Worm (Caenorhabditis elegans) whole organism, late embryonic: Measurements from ENCODE around the gene ttr-9.

Source experiments
- dmd-4 ChIP-seq: sonication (generic microtip); optimal IDR thresholded peaks from 2 replicates; lab custom pipeline; 2016; ENCODE audit warnings: borderline replicate concordance, missing genetic modification characterization, missing compliant biosample characterization
- elt-2 ChIP-seq: sonication (generic microtip); optimal IDR thresholded peaks from 2 replicates; lab custom pipeline; 2016; ENCODE audit warnings: missing genetic modification reagents, missing genetic modification characterization, missing compliant biosample characterization
- npax-4 ChIP-seq: sonication (generic microtip); optimal IDR thresholded peaks from 2 replicates; lab custom pipeline; 2016; ENCODE audit warnings: missing genetic modification characterization, missing compliant biosample characterization
- pha-2 ChIP-seq: sonication (generic microtip); optimal IDR thresholded peaks from 2 replicates; lab custom pipeline; 2017; ENCODE audit warnings: mild to moderate bottlenecking, missing genetic modification characterization, missing compliant biosample characterization
- sox-2 ChIP-seq: fragments of 200-800 bp; sonication (Bioruptor generic); IDR thresholded peaks from 2 replicates; pipeline ENCODE4 v1.3.6; 2022; ENCODE audit warnings: missing genetic modification reagents, missing genetic modification characterization, missing compliant biosample characterization
- sox-4 ChIP-seq: sonication (generic microtip); optimal IDR thresholded peaks from 2 replicates; lab custom pipeline; 2017; ENCODE audit warnings: mild to moderate bottlenecking, missing genetic modification characterization, inconsistent platforms, missing compliant biosample characterization
- ttx-3 ChIP-seq: sonication (generic microtip); optimal IDR thresholded peaks from 2 replicates; lab custom pipeline; 2016; ENCODE audit warnings: missing genetic modification reagents, missing genetic modification characterization, missing compliant biosample characterization

ce11 chrIV:9527002-9527401, 20.9 kb upstream of the ttr-9 start:
- TF ChIP-seq dmd-4 (tag; lab: Kevin White, UChicago) (no peak), sox-4 (tag; lab: Kevin White, UChicago) (no peak), ttx-3 (tag; lab: Kevin White, UChicago) (no peak), elt-2 (tag; lab: Kevin White, UChicago) (no peak), pha-2 (no peak), sox-2 (GFP tag; lab: Robert Waterston, UW) (no peak), npax-4 (tag; lab: Kevin White, UChicago) (no peak)
